Worm (Caenorhabditis elegans): ENCODE results near the gene ZC487.2.

ce11 chrV:6705367-6705766 is 16.9 kb downstream of the ZC487.2 start:
- TF ChIP-seq ztf-11 (tag; optimal IDR thresholded peaks at IDR 0.05) (no peak), elt-1 (tag; optimal IDR thresholded peaks at IDR 0.05) (no peak), snpc-4 (tag; optimal IDR thresholded peaks at IDR 0.05) (no peak), aly-2 (tag; optimal IDR thresholded peaks at IDR 0.05) (no peak), unc-39 (tag; optimal IDR thresholded peaks at IDR 0.05) (no peak), fos-1 (tag; optimal IDR thresholded peaks at IDR 0.05) (no peak)
